Fruit fly (Drosophila melanogaster): ENCODE measurements around the gene CG14454.

CG14454 gene

DNA sequence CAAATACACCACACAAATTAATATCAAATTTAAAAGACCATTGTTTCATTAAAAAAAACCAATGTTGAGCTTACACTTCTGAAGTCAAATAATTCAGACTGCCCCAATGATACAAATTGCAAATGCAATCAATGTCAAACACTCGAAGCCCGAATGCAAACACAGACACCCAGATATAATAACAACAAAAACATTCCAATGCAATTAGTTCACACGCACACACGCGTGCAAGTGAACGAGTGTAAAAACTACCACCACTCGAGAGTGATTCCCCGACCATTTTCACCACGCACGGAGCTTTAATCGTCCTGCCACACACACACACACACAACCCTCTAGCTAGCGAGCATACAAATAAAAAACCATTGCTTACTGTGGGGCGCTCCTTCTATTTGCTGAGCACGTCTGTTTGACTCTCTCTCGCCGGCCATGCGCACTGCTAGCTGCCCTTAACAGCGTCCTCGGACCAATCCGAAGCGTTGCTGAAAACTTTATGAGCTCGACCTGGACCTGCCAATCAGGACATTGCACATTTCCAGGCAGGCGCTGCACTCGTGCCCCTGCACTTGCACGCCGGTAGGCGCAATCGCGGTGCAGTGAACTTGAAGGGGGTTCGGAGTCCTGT is 49.9 kb downstream of the CG14454 start:
- TF ChIP-seq noc (tag; optimal IDR thresholded peaks at IDR 0.05), result no peak

Data from whole organism, larva.